Worm (Caenorhabditis elegans): Measurements from ENCODE around the gene srsx-35.

srsx-35 gene

ce11 chrV:20662474-20662873 lies 18.7 kb upstream of the srsx-35 start:
- no peak for TF ChIP-seq madf-10 (tag; optimal IDR thresholded peaks at IDR 0.05)
- no peak for TF ChIP-seq F49E8.2 (tag; optimal IDR thresholded peaks at IDR 0.05; ENCODE audit: insufficient read depth)
- no peak for TF ChIP-seq hrde-1 (tag; optimal IDR thresholded peaks at IDR 0.05; ENCODE audit: borderline replicate concordance)

ce11 chrV:20663736-20664135 lies 17.5 kb upstream of the srsx-35 start:
- TF ChIP-seq lsl-1 (GFP tag; optimal IDR thresholded peaks at IDR 0.05) (no peak), gei-17 (GFP tag; optimal IDR thresholded peaks at IDR 0.05) (no peak), madf-10 (tag; optimal IDR thresholded peaks at IDR 0.05) (no peak), athp-1 (tag; optimal IDR thresholded peaks at IDR 0.05) (no peak), lsy-27 (tag; optimal IDR thresholded peaks at IDR 0.05; ENCODE audit: borderline replicate concordance, insufficient read depth) (no peak), lag-1 (GFP tag; IDR thresholded peaks at IDR 0.05) (no peak), akir-1 (GFP tag; optimal IDR thresholded peaks at IDR 0.05) (no peak), lin-26 (GFP tag; IDR thresholded peaks at IDR 0.05) (no peak), rec-8 (tag; optimal IDR thresholded peaks at IDR 0.05) (no peak), sptf-2 (GFP tag; optimal IDR thresholded peaks at IDR 0.05) (no peak), nhr-179 (tag; optimal IDR thresholded peaks at IDR 0.05) (no peak), lin-40 (tag; optimal IDR thresholded peaks at IDR 0.05) (no peak), snpc-4 (GFP tag; optimal IDR thresholded peaks at IDR 0.05) (no peak), snpc-4 (tag; optimal IDR thresholded peaks at IDR 0.05) (no peak), B0261.1 (tag; optimal IDR thresholded peaks at IDR 0.05) (no peak), cebp-1 (GFP tag; IDR thresholded peaks at IDR 0.05) (no peak), cebp-1 (tag; optimal IDR thresholded peaks at IDR 0.05) (no peak), madf-6 (GFP tag; IDR thresholded peaks at IDR 0.05) (no peak), nhr-80 (tag; optimal IDR thresholded peaks at IDR 0.05) (no peak), ceh-79 (tag; optimal IDR thresholded peaks at IDR 0.05) (no peak)

- TF ChIP-seq lin-35 (GFP tag; optimal IDR thresholded peaks at IDR 0.05) (no peak), Y53F4B.3 (GFP tag; IDR thresholded peaks at IDR 0.05) (no peak), rpc-1 (optimal IDR thresholded peaks at IDR 0.05) (no peak), rpc-1 (tag; optimal IDR thresholded peaks at IDR 0.05) (no peak), hmg-20 (GFP tag; IDR thresholded peaks at IDR 0.05) (no peak), snpc-4 (GFP tag; optimal IDR thresholded peaks at IDR 0.05) (no peak), snpc-4 (tag; optimal IDR thresholded peaks at IDR 0.05) (no peak), ceh-79 (tag; optimal IDR thresholded peaks at IDR 0.05) (no peak), ztf-22 (GFP tag; optimal IDR thresholded peaks at IDR 0.05) (no peak), C17E4.6 (GFP tag; IDR thresholded peaks at IDR 0.05) (no peak), lir-1 (GFP tag; conservative IDR thresholded peaks at IDR 0.05) (no peak), D2030.7 (GFP tag; IDR thresholded peaks at IDR 0.05) (no peak), snpc-3.4 (tag; optimal IDR thresholded peaks at IDR 0.05) (no peak), cebp-2 (GFP tag; IDR thresholded peaks at IDR 0.05) (no peak), attf-3 (GFP tag; conservative IDR thresholded peaks at IDR 0.05) (no peak), ztf-18 (tag; optimal IDR thresholded peaks at IDR 0.05) (no peak), nhr-80 (tag; optimal IDR thresholded peaks at IDR 0.05) (no peak), let-526 (GFP tag; IDR thresholded peaks at IDR 0.05) (no peak), fkh-3 (tag; optimal IDR thresholded peaks at IDR 0.05) (no peak), madf-8 (GFP tag; conservative IDR thresholded peaks at IDR 0.05) (no peak), F57A8.1 (GFP tag; optimal IDR thresholded peaks at IDR 0.05) (no peak), athp-1 (tag; optimal IDR thresholded peaks at IDR 0.05) (no peak)
Observed at ce11 chrV:20664930-20665329, 16.3 kb upstream of the srsx-35 start.
